Worm (Caenorhabditis elegans) whole organism, L4/young adult: ENCODE results near the gene kdp-1.

Source experiments
- W03F9.2 ChIP-seq: fragments of 150-350 bp; optimal IDR thresholded peaks from 2 replicates; lab custom pipeline; 2014; ENCODE audit warnings: missing biosample characterization, missing genetic modification characterization
- dao-5 ChIP-seq: sonication (generic microtip); optimal IDR thresholded peaks from 2 replicates; lab custom pipeline; 2016; ENCODE audit warnings: missing genotype, missing genetic modification characterization, moderate library complexity, missing compliant biosample characterization
- him-1 ChIP-seq: sonication (generic microtip); optimal IDR thresholded peaks from 2 replicates; lab custom pipeline; 2016; ENCODE audit warnings: missing genotype, missing genetic modification reagents, missing genetic modification characterization, missing compliant biosample characterization

kdp-1 gene

ce11 chrIV:13303442-13303841 lies 3.5 kb downstream of the kdp-1 start, which contains the start of gene Y67H2A.7:
Gene Y67H2A.7, plus strand, starts transcription at chrIV:13303742.
- TF ChIP-seq W03F9.2 (tag; lab: Kevin White, UChicago) (no peak), dao-5 (tag; lab: Kevin White, UChicago) (no peak), him-1 (tag; lab: Kevin White, UChicago) (no peak)

ce11 chrIV:13304786-13305185 lies 4.8 kb downstream of the kdp-1 start:
- no peak for TF ChIP-seq W03F9.2 (tag; lab: Kevin White, UChicago)
- no peak for TF ChIP-seq him-1 (tag; lab: Kevin White, UChicago)
- TF ChIP-seq dao-5 (tag; lab: Kevin White, UChicago): no peak

- TF ChIP-seq W03F9.2 (tag; lab: Kevin White, UChicago) (no peak), dao-5 (tag; lab: Kevin White, UChicago) (no peak), him-1 (tag; lab: Kevin White, UChicago) (no peak)
Observed at ce11 chrIV:13309636-13310035, 9.6 kb downstream of the kdp-1 start.

ce11 chrIV:13311331-13312034 lies 11.5 kb downstream of the kdp-1 start:
- TF ChIP-seq W03F9.2 (tag; lab: Kevin White, UChicago): no peak

- TF ChIP-seq W03F9.2 (tag; lab: Kevin White, UChicago): no peak
- no peak for TF ChIP-seq him-1 (tag; lab: Kevin White, UChicago)
- no peak for TF ChIP-seq dao-5 (tag; lab: Kevin White, UChicago)
Observed at ce11 chrIV:13313156-13313555, 13.2 kb downstream of the kdp-1 start.

- peak; percentile 4 for TF ChIP-seq W03F9.2 (tag; lab: Kevin White, UChicago)
- no peak for TF ChIP-seq dao-5 (tag; lab: Kevin White, UChicago)
Observed at ce11 chrIV:13314181-13314580, 14.2 kb downstream of the kdp-1 start.

ce11 chrIV:13315344-13315743 lies 15.4 kb downstream of the kdp-1 start, which contains the start of gene fat-1:
Gene fat-1, plus strand, starts transcription at chrIV:13315644.
- TF ChIP-seq dao-5 (tag; lab: Kevin White, UChicago) (no peak), him-1 (tag; lab: Kevin White, UChicago) (no peak), W03F9.2 (tag; lab: Kevin White, UChicago) (no peak)

- no peak for TF ChIP-seq him-1 (tag; lab: Kevin White, UChicago)
- TF ChIP-seq dao-5 (tag; lab: Kevin White, UChicago): no peak
- no peak for TF ChIP-seq W03F9.2 (tag; lab: Kevin White, UChicago)
Observed at ce11 chrIV:13318773-13319172, 18.8 kb downstream of the kdp-1 start.

- no peak for TF ChIP-seq him-1 (tag; lab: Kevin White, UChicago)
- no peak for TF ChIP-seq W03F9.2 (tag; lab: Kevin White, UChicago)
- no peak for TF ChIP-seq dao-5 (tag; lab: Kevin White, UChicago)
Observed at ce11 chrIV:13319886-13320650, 20.1 kb downstream of the kdp-1 start.

- TF ChIP-seq W03F9.2 (tag; lab: Kevin White, UChicago): peak; percentile 19
- TF ChIP-seq dao-5 (tag; lab: Kevin White, UChicago): no peak
- no peak for TF ChIP-seq him-1 (tag; lab: Kevin White, UChicago)
Observed at ce11 chrIV:13322429-13322828, 22.4 kb downstream of the kdp-1 start.

- TF ChIP-seq him-1 (tag; lab: Kevin White, UChicago) (no peak), dao-5 (tag; lab: Kevin White, UChicago) (no peak), W03F9.2 (tag; lab: Kevin White, UChicago) (no peak)
Observed at ce11 chrIV:13323823-13324359, 23.9 kb downstream of the kdp-1 start, which contains the start of gene fat-2. Gene fat-2, plus strand, starts transcription at chrIV:13323873.

ce11 chrIV:13327064-13327463 lies 27.1 kb downstream of the kdp-1 start:
- TF ChIP-seq him-1 (tag; lab: Kevin White, UChicago) (no peak), W03F9.2 (tag; lab: Kevin White, UChicago) (no peak)

ce11 chrIV:13328059-13328458 lies 28.1 kb downstream of the kdp-1 start, which contains the start of gene far-6:
Gene far-6, plus strand, starts transcription at chrIV:13328359.
- TF ChIP-seq dao-5 (tag; lab: Kevin White, UChicago) (no peak), him-1 (tag; lab: Kevin White, UChicago) (no peak), W03F9.2 (tag; lab: Kevin White, UChicago) (no peak)
